Fruit fly (Drosophila melanogaster): Measurements from ENCODE around the gene Atg1.

The Atg1 gene

DNA sequence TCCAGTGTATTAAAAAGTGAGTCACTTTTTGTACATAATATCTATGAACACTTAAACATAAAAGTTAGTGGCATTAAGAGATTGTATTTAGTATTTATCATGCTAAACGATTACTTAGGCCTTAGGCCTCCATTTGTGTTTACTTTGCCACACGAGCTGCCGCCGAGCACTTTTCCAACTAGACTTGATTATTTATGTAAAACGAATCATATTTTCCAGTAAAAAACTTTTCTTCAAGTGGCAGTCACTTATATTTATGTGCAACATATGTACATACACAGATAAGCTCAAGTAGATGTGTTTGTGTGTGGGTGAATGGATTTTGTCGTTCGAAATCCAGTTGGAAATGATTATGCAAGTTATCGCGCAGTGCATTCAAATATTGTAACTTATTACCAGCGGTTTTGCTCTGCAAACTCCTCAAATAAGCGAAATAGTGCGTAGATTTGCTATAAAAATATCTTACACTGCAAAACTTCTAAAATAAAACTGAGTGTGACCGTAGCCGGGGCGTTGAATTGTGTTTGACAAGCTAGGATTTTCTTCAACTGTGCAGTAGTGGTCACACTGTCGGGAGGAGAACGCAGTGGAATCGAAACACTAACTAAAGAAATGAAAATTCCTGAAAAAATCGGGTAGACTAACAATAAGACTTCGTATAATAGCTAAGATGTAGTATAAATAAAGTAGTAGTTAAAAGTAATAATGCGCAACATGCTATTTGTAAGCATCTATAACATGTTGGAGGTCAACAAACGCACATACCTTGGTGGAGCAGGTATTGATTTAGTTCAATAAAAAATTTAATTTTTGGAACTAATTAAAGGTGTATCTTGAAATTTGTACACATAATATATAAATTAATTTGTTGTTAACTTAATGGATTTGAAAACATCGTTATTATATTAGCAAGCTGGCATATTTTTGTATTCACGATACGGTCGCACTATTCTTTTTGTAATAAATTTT is 55.1 kb downstream of the Atg1 start, which contains the start of the genes Klc and CG10984 (continued):
- TF ChIP-seq CG18764 (GFP tag; optimal IDR thresholded peaks at IDR 0.05) (peak; percentile 4), Ets97D (GFP tag; optimal IDR thresholded peaks at IDR 0.05) (peak; percentile 14), sr (GFP tag; IDR thresholded peaks at IDR 0.05) (no peak; the same call in 2 of the 3 replicates), CG18262 (tag; optimal IDR thresholded peaks at IDR 0.05) (peak; percentile 65), CG13296 (GFP tag; optimal IDR thresholded peaks at IDR 0.05) (peak; percentile 38), CG1602 (GFP tag; optimal IDR thresholded peaks at IDR 0.05) (peak; percentile 39), Mad (GFP tag; optimal IDR thresholded peaks at IDR 0.05) (no peak), zen2 (GFP tag; IDR thresholded peaks at IDR 0.05; ENCODE audit: partially characterized antibody) (no peak), cad (GFP tag; optimal IDR thresholded peaks at IDR 0.05) (no peak), CG12299 (tag; optimal IDR thresholded peaks at IDR 0.05) (peak; percentile 2), CG10321 (GFP tag; IDR thresholded peaks at IDR 0.05) (no peak), luna (GFP tag; optimal IDR thresholded peaks at IDR 0.05) (peak; percentile 40), Aef1 (GFP tag; IDR thresholded peaks at IDR 0.05) (no peak), peb (GFP tag; IDR thresholded peaks at IDR 0.05) (0 out of 2 replicates have a peak, but pooled peaks have one; percentile 14), row (GFP tag; IDR thresholded peaks at IDR 0.05) (peak; percentile 79), CG34224 (GFP tag; IDR thresholded peaks at IDR 0.05; ENCODE audit: partially characterized antibody) (0 out of 3 replicates have a peak, but pooled peaks have one; percentile 16), pb (GFP tag; optimal IDR thresholded peaks at IDR 0.05) (peak; percentile 73), bsh (GFP tag; optimal IDR thresholded peaks at IDR 0.05) (peak; percentile 64 to 66), MTF-1 (GFP tag; optimal IDR thresholded peaks at IDR 0.05; ENCODE audit: borderline replicate concordance) (no peak), Atf3 (GFP tag; optimal IDR thresholded peaks at IDR 0.05) (peak; percentile 39), otp (GFP tag; IDR thresholded peaks at IDR 0.05) (no peak), Dip2 (GFP tag; IDR thresholded peaks at IDR 0.05) (no peak), Dfd (GFP tag; optimal IDR thresholded peaks at IDR 0.05) (no peak), CG11247 (GFP tag; IDR thresholded peaks at IDR 0.05) (no peak; the same call in none of the 2 replicates), CG11504 (tag; optimal IDR thresholded peaks at IDR 0.05) (no peak), CG17802 (tag; optimal IDR thresholded peaks at IDR 0.05) (no peak), CG6654 (GFP tag; optimal IDR thresholded peaks at IDR 0.05) (peak; percentile 39), CG7271 (tag; optimal IDR thresholded peaks at IDR 0.05) (no peak), nmo (GFP tag; optimal IDR thresholded peaks at IDR 0.05) (peak; percentile 49), kni (GFP tag; optimal IDR thresholded peaks at IDR 0.05) (no peak), CG1233 (GFP tag; optimal IDR thresholded peaks at IDR 0.05) (peak; percentile 62), Ada2b (GFP tag; IDR thresholded peaks at IDR 0.05) (peak; percentile 73), Hr51 (GFP tag; optimal IDR thresholded peaks at IDR 0.05) (peak in 1 of 2 experiments; percentile 36), Xbp1 (GFP tag; optimal IDR thresholded peaks at IDR 0.05) (peak; percentile 60), CG4328 (GFP tag; optimal IDR thresholded peaks at IDR 0.05) (peak; percentile 37), gsb-n (tag; optimal IDR thresholded peaks at IDR 0.05) (no peak), CG13624 (GFP tag; optimal IDR thresholded peaks at IDR 0.05) (peak; percentile 53), Chrac-16 (GFP tag; optimal IDR thresholded peaks at IDR 0.05) (peak; percentile 58), Hmr (GFP tag; optimal IDR thresholded peaks at IDR 0.05) (no peak), CG13775 (GFP tag; optimal IDR thresholded peaks at IDR 0.05) (peak; percentile 27), ttk (GFP tag; IDR thresholded peaks at IDR 0.05) (no peak; the same call in 1 of the 2 replicates), eve (GFP tag; optimal IDR thresholded peaks at IDR 0.05) (peak in 1 of 2 experiments; percentile 87), Bgb (GFP tag; IDR thresholded peaks at IDR 0.05; ENCODE audit: partially characterized antibody) (0 out of 2 replicates have a peak, but pooled peaks have one; percentile 28), gce (GFP tag; IDR thresholded peaks at IDR 0.05) (no peak; the same call in 1 of the 3 replicates), emc (GFP tag; optimal IDR thresholded peaks at IDR 0.05) (no peak), CG17186 (GFP tag; optimal IDR thresholded peaks at IDR 0.05) (no peak), so (GFP tag; IDR thresholded peaks at IDR 0.05) (no peak), ems (GFP tag; optimal IDR thresholded peaks at IDR 0.05) (peak; percentile 46)

All from whole organism, embryonic.